Fruit fly (Drosophila melanogaster): ENCODE measurements around the gene CG34129.

Gene CG34129

dm6 chr3R:26185201-26185688 is 5.8 kb downstream of the CG34129 start, which contains the start of gene CG31086 (continued):
- TF ChIP-seq vnd (GFP tag; IDR thresholded peaks at IDR 0.05; ENCODE audit: partially characterized antibody) (no peak), run (tag; optimal IDR thresholded peaks at IDR 0.05) (no peak), Aef1 (GFP tag; IDR thresholded peaks at IDR 0.05) (no peak), CG14710 (tag; optimal IDR thresholded peaks at IDR 0.05) (no peak), dm (GFP tag; optimal IDR thresholded peaks at IDR 0.05) (no peak), HmgD (GFP tag; optimal IDR thresholded peaks at IDR 0.05) (no peak), Stat92E (GFP tag; optimal IDR thresholded peaks at IDR 0.05) (no peak), CG3726 (GFP tag; IDR thresholded peaks at IDR 0.05) (no peak), ara (GFP tag; IDR thresholded peaks at IDR 0.05) (no peak), CrebB (tag; optimal IDR thresholded peaks at IDR 0.05) (peak; percentile 38), CG17568 (GFP tag; optimal IDR thresholded peaks at IDR 0.05) (peak; percentile 44), repo (GFP tag; optimal IDR thresholded peaks at IDR 0.05) (no peak), p53 (GFP tag; optimal IDR thresholded peaks at IDR 0.05) (no peak), dimm (GFP tag; IDR thresholded peaks at IDR 0.05) (no peak), sim (GFP tag; IDR thresholded peaks at IDR 0.05) (no peak), gem (tag; optimal IDR thresholded peaks at IDR 0.05) (peak; percentile 27), bcd (GFP tag; optimal IDR thresholded peaks at IDR 0.05) (no peak), otp (GFP tag; IDR thresholded peaks at IDR 0.05) (no peak), CG2875 (GFP tag; optimal IDR thresholded peaks at IDR 0.05) (no peak), Nf-YA (GFP tag; IDR thresholded peaks at IDR 0.05) (no peak), peb (GFP tag; IDR thresholded peaks at IDR 0.05) (no peak), slp2 (GFP tag; optimal IDR thresholded peaks at IDR 0.05) (no peak), CG8924 (tag; optimal IDR thresholded peaks at IDR 0.05) (no peak), tup (GFP tag; optimal IDR thresholded peaks at IDR 0.05) (no peak), sd (tag; optimal IDR thresholded peaks at IDR 0.05) (peak; percentile 80), crol (GFP tag; IDR thresholded peaks at IDR 0.05) (no peak), CG10274 (GFP tag; optimal IDR thresholded peaks at IDR 0.05) (no peak), twi (tag; optimal IDR thresholded peaks at IDR 0.05) (no peak), CG8290 (GFP tag; optimal IDR thresholded peaks at IDR 0.05) (no peak), CG8290 (tag; optimal IDR thresholded peaks at IDR 0.05) (peak in 1 of 2 experiments; percentile 42), cwo (GFP tag; optimal IDR thresholded peaks at IDR 0.05) (peak; percentile 3), zf30C (GFP tag; optimal IDR thresholded peaks at IDR 0.05) (no peak), CG13775 (GFP tag; optimal IDR thresholded peaks at IDR 0.05) (no peak), B-H2 (GFP tag; optimal IDR thresholded peaks at IDR 0.05) (peak; percentile 62), jigr1 (GFP tag; IDR thresholded peaks at IDR 0.05) (no peak), CG31441 (GFP tag; IDR thresholded peaks at IDR 0.05) (no peak), CG7271 (tag; optimal IDR thresholded peaks at IDR 0.05) (no peak), CG18619 (GFP tag; optimal IDR thresholded peaks at IDR 0.05) (no peak), corto (GFP tag; optimal IDR thresholded peaks at IDR 0.05) (no peak), cad (GFP tag; optimal IDR thresholded peaks at IDR 0.05) (no peak), Scr (GFP tag; IDR thresholded peaks at IDR 0.05; ENCODE audit: partially characterized antibody) (no peak), Sin3A (optimal IDR thresholded peaks at IDR 0.05) (no peak), Tbp (GFP tag; optimal IDR thresholded peaks at IDR 0.05) (no peak), Neu2 (GFP tag; optimal IDR thresholded peaks at IDR 0.05; ENCODE audit: borderline replicate concordance) (no peak), Myb (GFP tag; optimal IDR thresholded peaks at IDR 0.05) (no peak), gro (GFP tag; optimal IDR thresholded peaks at IDR 0.05) (no peak), dati (GFP tag; IDR thresholded peaks at IDR 0.05) (no peak), CG6813 (GFP tag; optimal IDR thresholded peaks at IDR 0.05) (peak; percentile 11), CG12299 (tag; optimal IDR thresholded peaks at IDR 0.05) (no peak), CG7745 (tag; optimal IDR thresholded peaks at IDR 0.05) (no peak), phol (tag; optimal IDR thresholded peaks at IDR 0.05) (no peak), ash1 (GFP tag; optimal IDR thresholded peaks at IDR 0.05) (no peak)

All from whole organism, embryonic.